Fruit fly (Drosophila melanogaster): ENCODE data around the gene CG14565.

CG14565 gene

DNA sequence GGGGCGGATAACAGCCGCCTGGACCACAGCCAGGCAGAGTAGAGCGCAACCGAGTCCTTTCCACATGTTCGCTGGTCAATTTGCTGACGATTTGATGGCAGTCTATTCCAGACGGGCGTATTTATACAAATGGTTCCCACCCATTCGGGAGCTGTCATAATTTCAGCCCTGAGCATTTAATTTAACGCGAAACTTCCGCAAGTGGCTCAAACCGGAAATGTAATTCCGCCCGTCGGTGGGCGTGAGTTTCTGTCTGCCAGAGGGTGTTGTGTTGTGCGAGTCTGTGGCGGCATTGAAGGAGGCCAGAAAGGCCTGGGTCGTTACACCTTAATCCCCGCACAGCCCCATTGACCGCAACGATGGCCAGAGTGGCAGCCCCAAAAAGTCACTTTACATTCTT is at the start of gene CG14565:
Gene CG14565, minus strand, starts transcription at position 101 of the 400 bp plus-strand sequence.
- TF ChIP-seq Ets98B (GFP tag; IDR thresholded peaks at IDR 0.05) (no peak), CG17806 (tag; optimal IDR thresholded peaks at IDR 0.05) (no peak), rn (GFP tag; IDR thresholded peaks at IDR 0.05) (no peak), Pif1B (GFP tag; optimal IDR thresholded peaks at IDR 0.05) (no peak), CG12605 (GFP tag; IDR thresholded peaks at IDR 0.05) (no peak), CG14655 (GFP tag; optimal IDR thresholded peaks at IDR 0.05) (no peak), CG10348 (GFP tag; IDR thresholded peaks at IDR 0.05) (no peak), D1 (tag; optimal IDR thresholded peaks at IDR 0.05) (no peak), CG9948 (tag; optimal IDR thresholded peaks at IDR 0.05) (no peak), CG15710 (tag; optimal IDR thresholded peaks at IDR 0.05) (no peak), Pif1A (GFP tag; optimal IDR thresholded peaks at IDR 0.05) (no peak)

DNA sequence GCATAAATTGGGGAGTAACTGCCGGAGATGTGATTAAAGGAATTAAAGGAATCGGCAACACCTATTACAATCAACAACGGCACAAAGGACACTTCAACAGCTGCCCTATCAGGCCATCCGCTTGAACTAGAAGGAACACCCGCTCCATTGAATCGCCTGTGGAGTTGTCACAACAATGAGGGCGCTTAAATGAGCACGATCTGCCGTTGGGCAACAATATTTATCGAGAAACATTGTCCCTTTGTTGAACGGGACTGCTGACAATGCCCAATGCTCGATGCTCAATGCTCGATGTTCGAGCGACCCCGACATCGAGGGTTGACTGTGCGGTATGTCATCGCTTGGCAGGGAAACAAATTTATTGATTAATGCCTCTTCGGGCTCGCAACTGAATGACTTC is 43.8 kb upstream of the CG14565 start:
- TF ChIP-seq Pif1A (GFP tag; optimal IDR thresholded peaks at IDR 0.05) (no peak), CG9948 (tag; optimal IDR thresholded peaks at IDR 0.05) (no peak), D1 (tag; optimal IDR thresholded peaks at IDR 0.05) (no peak), CG34367 (tag; optimal IDR thresholded peaks at IDR 0.05) (no peak), fd96Ca (GFP tag; IDR thresholded peaks at IDR 0.05) (no peak), Ets98B (GFP tag; IDR thresholded peaks at IDR 0.05) (no peak), Pif1B (GFP tag; optimal IDR thresholded peaks at IDR 0.05) (no peak), CG8301 (tag; optimal IDR thresholded peaks at IDR 0.05) (no peak), Snoo (tag; optimal IDR thresholded peaks at IDR 0.05) (no peak), CG13204 (GFP tag; optimal IDR thresholded peaks at IDR 0.05) (no peak), CG14655 (GFP tag; optimal IDR thresholded peaks at IDR 0.05) (no peak), CG8159 (tag; optimal IDR thresholded peaks at IDR 0.05) (no peak), CG15710 (tag; optimal IDR thresholded peaks at IDR 0.05) (no peak)

DNA sequence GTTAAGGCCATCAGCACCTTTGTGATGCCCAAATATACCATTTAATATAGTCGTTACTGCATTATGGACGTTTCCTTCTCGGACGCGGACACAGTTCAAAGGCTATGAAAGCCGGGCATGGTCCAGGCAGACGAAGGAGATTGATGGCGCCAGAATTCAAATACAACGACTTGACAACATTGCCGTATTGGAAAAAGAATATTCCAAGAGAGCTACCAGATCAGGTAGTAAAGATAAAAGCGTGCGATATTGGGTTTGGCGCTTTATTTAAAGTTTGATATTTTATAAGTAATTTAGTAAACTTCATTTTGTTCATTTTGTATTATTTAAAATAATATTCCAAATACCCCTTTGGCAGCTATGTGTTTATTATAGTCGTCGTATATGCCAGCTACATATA is 29.8 kb upstream of the CG14565 start:
- TF ChIP-seq CG12605 (GFP tag; IDR thresholded peaks at IDR 0.05), result no peak
- no peak for TF ChIP-seq CG32121 (GFP tag; IDR thresholded peaks at IDR 0.05)
- peak; percentile 1 for TF ChIP-seq D1 (tag; optimal IDR thresholded peaks at IDR 0.05)
- TF ChIP-seq CG34367 (tag; optimal IDR thresholded peaks at IDR 0.05), result no peak
- no peak for TF ChIP-seq rn (GFP tag; IDR thresholded peaks at IDR 0.05)

dm6 chr3L:21770328-21770727 is 26.3 kb upstream of the CG14565 start, which contains the start of gene Syn1:
Gene Syn1, minus strand, starts transcription at chr3L:21770534.
- TF ChIP-seq CG32121 (GFP tag; IDR thresholded peaks at IDR 0.05) (no peak), CG12605 (GFP tag; IDR thresholded peaks at IDR 0.05) (peak; percentile 51), CG10348 (GFP tag; IDR thresholded peaks at IDR 0.05) (no peak), Pif1A (GFP tag; optimal IDR thresholded peaks at IDR 0.05) (no peak), Ets98B (GFP tag; IDR thresholded peaks at IDR 0.05) (0 out of 2 replicates have a peak, but pooled peaks have one; percentile 19), CG14655 (GFP tag; optimal IDR thresholded peaks at IDR 0.05) (no peak), CG9948 (tag; optimal IDR thresholded peaks at IDR 0.05) (no peak), CG4496 (GFP tag; IDR thresholded peaks at IDR 0.05) (peak; percentile 41; the same call in 2 of the 3 replicates), CG8159 (tag; optimal IDR thresholded peaks at IDR 0.05) (no peak)

dm6 chr3L:21769515-21769914 is 25.4 kb upstream of the CG14565 start, which contains the start of gene CG7370:
Gene CG7370, plus strand, starts transcription at chr3L:21769815.
- TF ChIP-seq D1 (tag; optimal IDR thresholded peaks at IDR 0.05) (no peak), CG12605 (GFP tag; IDR thresholded peaks at IDR 0.05) (no peak), CG34367 (tag; optimal IDR thresholded peaks at IDR 0.05) (no peak), CG32121 (GFP tag; IDR thresholded peaks at IDR 0.05) (no peak)

DNA sequence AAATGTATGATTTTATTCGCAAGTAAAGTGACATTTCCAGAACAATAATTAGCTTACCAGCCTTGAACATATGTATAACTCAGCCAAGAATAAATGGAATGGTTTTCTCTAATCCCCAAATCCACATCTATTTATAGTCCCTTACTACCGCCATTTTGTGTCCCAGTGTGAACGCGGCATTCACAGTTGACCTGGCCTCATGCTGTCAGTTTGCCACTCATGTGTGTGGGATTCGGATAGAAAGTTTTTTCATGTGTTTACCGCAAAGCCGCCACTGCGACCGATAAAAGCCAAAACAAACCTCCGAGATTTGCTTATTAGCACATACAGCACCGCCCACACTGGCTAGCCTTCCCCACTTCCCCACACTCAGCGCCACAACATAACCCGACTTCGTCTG is 21.9 kb upstream of the CG14565 start:
- TF ChIP-seq CG15710 (tag; optimal IDR thresholded peaks at IDR 0.05), result no peak
- no peak for TF ChIP-seq CG34367 (tag; optimal IDR thresholded peaks at IDR 0.05)
- no peak for TF ChIP-seq Pif1B (GFP tag; optimal IDR thresholded peaks at IDR 0.05)
- TF ChIP-seq Pif1A (GFP tag; optimal IDR thresholded peaks at IDR 0.05), result no peak
- TF ChIP-seq CG14655 (GFP tag; optimal IDR thresholded peaks at IDR 0.05), result no peak
- TF ChIP-seq CG17806 (tag; optimal IDR thresholded peaks at IDR 0.05), result no peak
- no peak for TF ChIP-seq EcR (GFP tag; optimal IDR thresholded peaks at IDR 0.05)
- no peak for TF ChIP-seq CG8301 (tag; optimal IDR thresholded peaks at IDR 0.05)

- TF ChIP-seq CG14655 (GFP tag; optimal IDR thresholded peaks at IDR 0.05) (no peak), CG4496 (GFP tag; IDR thresholded peaks at IDR 0.05) (no peak), CG34367 (tag; optimal IDR thresholded peaks at IDR 0.05) (no peak), rn (GFP tag; IDR thresholded peaks at IDR 0.05) (no peak), CG17806 (tag; optimal IDR thresholded peaks at IDR 0.05) (no peak), CG8301 (tag; optimal IDR thresholded peaks at IDR 0.05) (no peak), CG13204 (GFP tag; optimal IDR thresholded peaks at IDR 0.05) (no peak), CG8159 (tag; optimal IDR thresholded peaks at IDR 0.05) (no peak), D1 (tag; optimal IDR thresholded peaks at IDR 0.05) (no peak), Snoo (tag; optimal IDR thresholded peaks at IDR 0.05) (no peak), Pif1B (GFP tag; optimal IDR thresholded peaks at IDR 0.05) (no peak), fd96Ca (GFP tag; IDR thresholded peaks at IDR 0.05) (no peak), EcR (GFP tag; optimal IDR thresholded peaks at IDR 0.05) (no peak), Pif1A (GFP tag; optimal IDR thresholded peaks at IDR 0.05) (no peak)
These were observed 12.8 kb upstream of the CG14565 start, which contains the start of gene CG14564 for dm6 chr3L:21756857-21757256. Gene CG14564, plus strand, starts transcription at chr3L:21757157.

Measured in whole organism, pupa.